Worm (Caenorhabditis elegans): Measurements from ENCODE around the gene srsx-6.

Gene srsx-6

DNA sequence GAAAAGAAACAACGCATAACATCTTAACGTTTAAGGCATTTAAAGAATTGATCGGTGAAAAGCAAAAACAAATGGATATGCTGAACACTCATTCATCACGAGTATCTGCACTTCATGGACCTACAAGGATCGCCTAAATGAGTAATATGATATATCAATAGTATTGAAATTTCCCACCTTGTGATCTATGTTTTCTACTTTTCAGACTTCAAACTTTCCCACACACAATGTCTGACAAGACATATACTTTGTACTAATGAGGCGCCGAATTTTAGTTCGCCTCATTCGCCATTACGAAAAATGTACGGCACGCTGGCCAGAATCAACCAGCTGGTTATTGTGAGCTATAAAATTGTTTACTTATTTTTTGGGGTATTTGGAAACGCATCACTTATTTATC lies at the start of gene srsx-6:
Gene srsx-6 (plus strand): TSS at position 301 of the 400 bp plus-strand sequence.
- TF ChIP-seq him-1 (tag; optimal IDR thresholded peaks at IDR 0.05) (no peak), W03F9.2 (tag; optimal IDR thresholded peaks at IDR 0.05) (no peak), dao-5 (tag; optimal IDR thresholded peaks at IDR 0.05) (no peak)

DNA sequence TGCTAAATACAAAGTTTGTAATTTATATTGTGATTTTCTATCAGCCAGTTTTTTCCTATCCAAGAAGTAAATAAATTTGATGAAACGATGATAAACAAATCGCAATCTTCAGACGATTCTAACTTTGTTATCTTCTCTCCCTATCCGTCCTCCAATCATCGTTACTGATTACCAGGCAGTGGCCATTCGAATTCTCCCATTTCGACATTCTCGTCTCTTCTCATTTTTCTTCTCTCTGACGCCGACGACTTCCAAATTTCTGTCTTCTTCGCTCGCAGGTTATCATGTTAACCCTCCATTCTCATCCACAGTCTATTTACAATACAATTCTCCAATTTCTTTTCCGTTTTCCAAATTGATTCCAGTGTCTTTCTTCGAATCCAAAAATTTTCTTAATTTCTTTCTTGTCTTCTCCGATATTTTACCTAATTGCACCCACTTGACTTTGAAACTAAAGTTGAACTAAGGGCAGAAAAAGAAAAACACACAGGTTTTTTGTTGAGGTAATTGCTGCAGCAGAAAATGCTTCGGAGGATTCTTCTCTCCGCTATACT lies 48.4 kb upstream of the srsx-6 start, which contains the start of gene F40A3.2:
Gene F40A3.2 (plus strand): TSS at position 504 of the 554 bp plus-strand sequence.
- TF ChIP-seq dao-5 (tag; optimal IDR thresholded peaks at IDR 0.05) (no peak), him-1 (tag; optimal IDR thresholded peaks at IDR 0.05) (no peak), W03F9.2 (tag; optimal IDR thresholded peaks at IDR 0.05) (no peak)

DNA sequence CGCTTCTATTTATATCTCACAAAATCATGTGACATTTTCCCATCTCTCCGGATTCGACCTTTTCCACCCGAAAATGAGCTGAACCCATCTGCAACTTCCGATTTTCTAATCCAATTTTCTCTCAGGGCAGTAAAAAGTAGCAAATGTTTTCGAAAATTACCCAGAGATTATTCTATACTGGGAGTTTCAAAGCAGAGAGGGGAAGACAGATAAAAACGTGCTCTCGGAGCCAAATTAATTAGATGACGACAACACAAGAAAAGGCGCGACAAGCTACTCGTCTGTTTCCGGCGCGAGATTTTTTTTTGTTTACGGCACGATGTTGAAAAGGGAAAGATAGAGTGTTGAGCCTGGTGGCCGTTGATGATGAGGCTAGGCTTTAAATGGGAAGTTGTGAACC lies 42.4 kb upstream of the srsx-6 start:
- TF ChIP-seq him-1 (tag; optimal IDR thresholded peaks at IDR 0.05) (no peak), W03F9.2 (tag; optimal IDR thresholded peaks at IDR 0.05) (no peak), dao-5 (tag; optimal IDR thresholded peaks at IDR 0.05) (no peak)

ce11 chrV:7888036-7888435 lies 38.8 kb upstream of the srsx-6 start:
- TF ChIP-seq W03F9.2 (tag; optimal IDR thresholded peaks at IDR 0.05) (no peak), him-1 (tag; optimal IDR thresholded peaks at IDR 0.05) (no peak)

- TF ChIP-seq W03F9.2 (tag; optimal IDR thresholded peaks at IDR 0.05) (no peak), him-1 (tag; optimal IDR thresholded peaks at IDR 0.05) (no peak), dao-5 (tag; optimal IDR thresholded peaks at IDR 0.05) (no peak)
Measured at ce11 chrV:7891230-7891629, 35.7 kb upstream of the srsx-6 start, which contains the start of gene F40A3.1. Gene F40A3.1 (plus strand): TSS chrV:7891530.

ce11 chrV:7893812-7894381 lies 33.0 kb upstream of the srsx-6 start, which contains the start of gene F40A3.6:
Gene F40A3.6 (minus strand): TSS chrV:7893862.
- TF ChIP-seq him-1 (tag; optimal IDR thresholded peaks at IDR 0.05): no peak
- TF ChIP-seq dao-5 (tag; optimal IDR thresholded peaks at IDR 0.05): no peak
- no peak for TF ChIP-seq W03F9.2 (tag; optimal IDR thresholded peaks at IDR 0.05)

DNA sequence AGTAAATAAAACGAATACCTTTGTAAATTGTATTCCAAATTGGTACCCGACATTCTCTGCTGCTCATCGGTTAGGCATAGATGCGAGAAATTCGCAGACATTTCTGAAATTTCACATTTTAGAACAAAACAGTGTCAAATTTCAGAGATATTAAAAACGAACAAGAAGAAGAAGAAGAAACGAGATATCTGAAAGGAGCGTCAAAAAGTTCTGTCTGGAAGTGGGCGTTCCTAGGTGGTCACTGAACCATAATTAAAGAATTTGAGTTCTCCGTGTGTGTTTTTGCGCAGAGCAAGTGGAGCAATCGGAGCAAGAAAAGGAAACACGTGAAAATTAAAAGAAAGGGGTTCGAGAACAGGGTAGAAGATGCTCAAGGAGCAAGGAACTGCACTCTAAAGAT lies 27.1 kb upstream of the srsx-6 start, which contains the start of gene F40A3.7:
Gene F40A3.7 (minus strand): TSS at position 101 of the 400 bp plus-strand sequence.
- TF ChIP-seq dao-5 (tag; optimal IDR thresholded peaks at IDR 0.05) (no peak), him-1 (tag; optimal IDR thresholded peaks at IDR 0.05) (no peak), W03F9.2 (tag; optimal IDR thresholded peaks at IDR 0.05) (no peak)

DNA sequence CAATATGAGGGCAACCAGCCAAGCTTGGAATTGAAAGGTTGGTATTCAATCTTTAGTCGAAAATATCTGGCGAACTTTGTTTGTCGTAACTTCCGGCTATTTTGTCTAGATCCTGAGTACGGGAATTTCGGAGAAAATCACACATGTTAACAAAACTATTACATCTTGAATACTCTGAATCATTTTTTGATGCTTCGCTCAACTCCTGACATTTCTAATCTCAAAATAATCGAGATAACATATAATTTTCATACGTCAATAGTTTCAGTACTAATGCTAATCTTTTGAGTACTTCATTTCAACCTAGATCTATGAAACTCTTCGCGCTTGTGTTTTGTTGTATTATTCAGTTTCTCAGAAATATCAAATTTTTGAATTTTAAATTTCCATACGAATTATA lies 25.7 kb upstream of the srsx-6 start:
- TF ChIP-seq W03F9.2 (tag; optimal IDR thresholded peaks at IDR 0.05): no peak

ce11 chrV:7904389-7904788 lies 22.5 kb upstream of the srsx-6 start:
- TF ChIP-seq W03F9.2 (tag; optimal IDR thresholded peaks at IDR 0.05) (no peak), dao-5 (tag; optimal IDR thresholded peaks at IDR 0.05) (no peak), him-1 (tag; optimal IDR thresholded peaks at IDR 0.05) (no peak)

DNA sequence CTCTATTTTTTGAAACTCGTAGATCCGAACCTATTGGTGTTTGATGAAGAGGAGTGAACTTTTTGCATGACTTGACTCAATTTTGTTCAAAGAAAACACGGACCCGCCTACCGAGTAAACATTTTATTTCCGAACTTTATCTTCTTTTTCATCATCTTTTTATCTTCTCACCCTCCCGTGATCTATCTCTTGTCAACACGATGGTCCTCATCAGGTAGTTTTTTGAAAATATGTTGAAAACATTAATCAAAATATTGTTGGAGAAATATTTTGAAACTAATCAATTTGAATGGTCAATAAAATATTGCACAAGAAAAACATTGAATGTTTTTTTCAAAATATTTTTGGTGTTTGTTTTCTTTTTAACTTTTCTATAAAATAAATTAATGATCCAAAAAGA lies 18.5 kb upstream of the srsx-6 start:
- no peak for TF ChIP-seq dao-5 (tag; optimal IDR thresholded peaks at IDR 0.05)
- no peak for TF ChIP-seq W03F9.2 (tag; optimal IDR thresholded peaks at IDR 0.05)
- no peak for TF ChIP-seq him-1 (tag; optimal IDR thresholded peaks at IDR 0.05)

ce11 chrV:7925483-7925882 lies 1.4 kb upstream of the srsx-6 start, which contains the start of gene srsx-7:
Gene srsx-7 (plus strand): TSS chrV:7925783.
- TF ChIP-seq dao-5 (tag; optimal IDR thresholded peaks at IDR 0.05): no peak
- TF ChIP-seq him-1 (tag; optimal IDR thresholded peaks at IDR 0.05): no peak
- TF ChIP-seq W03F9.2 (tag; optimal IDR thresholded peaks at IDR 0.05): no peak

DNA sequence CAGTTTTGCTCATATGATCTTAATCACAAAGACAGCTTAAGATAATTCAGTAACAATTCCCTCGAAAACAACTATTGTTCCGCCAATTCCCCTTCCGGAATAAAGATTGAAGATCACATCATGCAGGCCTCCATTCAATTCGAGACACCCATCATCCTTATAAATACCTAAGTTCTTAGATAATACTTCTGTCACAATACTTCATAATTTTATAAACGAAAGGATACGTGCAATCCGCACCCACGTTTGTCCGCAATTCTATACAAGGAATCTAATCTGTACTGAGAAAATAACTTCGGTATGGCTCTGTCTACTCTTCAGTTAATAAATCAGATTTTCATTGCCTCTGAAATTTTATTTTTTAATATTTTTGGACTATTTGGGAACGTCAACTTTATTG lies 1.8 kb downstream of the srsx-6 start, which contains the start of gene srsx-5:
Gene srsx-5 (plus strand): TSS at position 301 of the 400 bp plus-strand sequence.
- TF ChIP-seq dao-5 (tag; optimal IDR thresholded peaks at IDR 0.05) (no peak), W03F9.2 (tag; optimal IDR thresholded peaks at IDR 0.05) (no peak), him-1 (tag; optimal IDR thresholded peaks at IDR 0.05) (no peak)

ce11 chrV:7932998-7933397 lies 6.1 kb downstream of the srsx-6 start, which contains the start of gene ncx-10:
Gene ncx-10 (minus strand): TSS chrV:7933098.
- no peak for TF ChIP-seq dao-5 (tag; optimal IDR thresholded peaks at IDR 0.05)
- no peak for TF ChIP-seq him-1 (tag; optimal IDR thresholded peaks at IDR 0.05)

ce11 chrV:7937152-7937551 lies 10.3 kb downstream of the srsx-6 start, which contains the start of gene srsx-3:
Gene srsx-3 (minus strand): TSS chrV:7937252.
- no peak for TF ChIP-seq W03F9.2 (tag; optimal IDR thresholded peaks at IDR 0.05)
- no peak for TF ChIP-seq dao-5 (tag; optimal IDR thresholded peaks at IDR 0.05)
- TF ChIP-seq him-1 (tag; optimal IDR thresholded peaks at IDR 0.05): no peak

DNA sequence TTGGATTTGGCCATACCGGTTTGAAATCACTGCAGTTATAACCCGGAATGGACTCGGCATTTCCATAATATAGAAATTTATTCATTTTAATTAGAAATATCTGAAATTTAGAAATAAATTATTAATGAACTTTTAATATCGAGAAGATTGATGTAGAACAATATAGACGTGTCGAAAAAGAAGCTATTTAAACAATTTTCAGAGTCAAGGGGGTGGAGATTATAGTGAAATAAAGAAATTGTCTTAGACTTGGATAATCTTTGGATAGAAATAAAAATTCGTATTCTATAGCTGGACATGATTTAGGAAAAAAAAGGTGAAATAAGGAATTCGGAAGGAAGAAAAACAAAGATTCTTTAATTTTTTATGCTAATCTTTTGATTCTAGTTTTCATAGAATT lies 13.4 kb downstream of the srsx-6 start, which contains the start of gene srt-53:
Gene srt-53 (minus strand): TSS at position 101 of the 400 bp plus-strand sequence.
- TF ChIP-seq him-1 (tag; optimal IDR thresholded peaks at IDR 0.05) (no peak), W03F9.2 (tag; optimal IDR thresholded peaks at IDR 0.05) (no peak), dao-5 (tag; optimal IDR thresholded peaks at IDR 0.05) (no peak)

Measured in whole organism, L4/young adult.